Worm (Caenorhabditis elegans) whole organism, L3 larva: ENCODE data around the gene tctn-1.
A peak's percentile ranks its signal among the peaks of the same experiment; 100 is the strongest.

Experiments used
- ama-1 ChIP-seq: fragments of 150-350 bp; optimal IDR thresholded peaks from 2 replicates; lab custom pipeline; 2018
- ceh-16 ChIP-seq: sonication (generic microtip); optimal IDR thresholded peaks from 2 replicates; lab custom pipeline; 2017; ENCODE audit warnings: missing biosample characterization, missing genetic modification characterization
- egl-27 ChIP-seq: sonication (generic microtip); optimal IDR thresholded peaks from 4 replicates; lab custom pipeline; 2017; ENCODE audit warnings: missing biosample characterization, missing genetic modification reagents, missing genetic modification characterization
- elt-2 ChIP-seq: sonication (generic microtip); optimal IDR thresholded peaks from 2 replicates; lab custom pipeline; 2016; ENCODE audit warnings: missing genetic modification reagents, mild to moderate bottlenecking, missing genetic modification characterization, missing compliant biosample characterization
- jun-1 ChIP-seq: fragments of 150-350 bp; optimal IDR thresholded peaks from 2 replicates; lab custom pipeline; 2014; ENCODE audit warnings: missing biosample characterization, missing genetic modification reagents, missing genetic modification characterization
- mdl-1 ChIP-seq: fragments of 150-350 bp; optimal IDR thresholded peaks from 2 replicates; lab custom pipeline; 2014; ENCODE audit warnings: missing biosample characterization, missing genetic modification characterization
- nfya-1 ChIP-seq: sonication (generic microtip); optimal IDR thresholded peaks from 2 replicates; lab custom pipeline; 2017; ENCODE audit warnings: missing genetic modification characterization, mild to moderate bottlenecking, missing compliant biosample characterization, antibody characterized with exemption, moderate library complexity; ENCODE audit not compliant: insufficient read depth
- nhr-11 ChIP-seq: fragments of 150-350 bp; optimal IDR thresholded peaks from 2 replicates; lab custom pipeline; 2014; ENCODE audit warnings: missing biosample characterization, missing genetic modification characterization
- nhr-23 ChIP-seq: fragments of 150-350 bp; optimal IDR thresholded peaks from 2 replicates; lab custom pipeline; 2014; ENCODE audit warnings: missing biosample characterization, missing genetic modification reagents, missing genetic modification characterization
- pqm-1 ChIP-seq: fragments of 150-350 bp; optimal IDR thresholded peaks from 2 replicates; lab custom pipeline; 2017; ENCODE audit warnings: missing biosample characterization, missing genetic modification characterization, inconsistent platforms
- snpc-4 ChIP-seq: fragments of 150-350 bp; optimal IDR thresholded peaks from 2 replicates; lab custom pipeline; 2014; ENCODE audit warnings: missing biosample characterization, missing genetic modification characterization

- TF ChIP-seq ama-1 (lab: Kevin White, UChicago) (no peak), nhr-11 (tag; lab: Kevin White, UChicago) (no peak), elt-2 (tag; lab: Kevin White, UChicago) (peak; percentile 72), nhr-23 (tag; lab: Kevin White, UChicago) (peak; percentile 72), snpc-4 (tag; lab: Kevin White, UChicago) (peak; percentile 46), nfya-1 (tag; lab: Kevin White, UChicago) (peak; percentile 92), ceh-16 (tag; lab: Kevin White, UChicago) (no peak), egl-27 (tag; lab: Kevin White, UChicago) (no peak), jun-1 (tag; lab: Kevin White, UChicago) (peak; percentile 58), pqm-1 (tag; lab: Kevin White, UChicago) (peak; percentile 47), mdl-1 (tag; lab: Kevin White, UChicago) (no peak)
Observed at ce11 chrIV:4705182-4705581, 42.5 kb downstream of the tctn-1 start.
